Worm (Caenorhabditis elegans): ENCODE measurements around the gene vps-8.

ce11 chrIV:12282157-12282789 is 6.5 kb upstream of the vps-8 start, which contains the start of the genes C42C1.12 and C42C1.19:
- TF ChIP-seq med-1 (GFP tag; optimal IDR thresholded peaks at IDR 0.05; ENCODE audit: insufficient read depth): no peak
- no peak for TF ChIP-seq T22C8.4 (GFP tag; IDR thresholded peaks at IDR 0.05)
- TF ChIP-seq klf-2 (GFP tag; conservative IDR thresholded peaks at IDR 0.05): no peak
